Worm (Caenorhabditis elegans) whole organism, young adult: Measurements from ENCODE around the gene F21H12.3.
A peak's percentile ranks its signal among the peaks of the same experiment; 100 is the strongest.

Experiments
- B0035.1 ChIP-seq: sonication (generic microtip); optimal IDR thresholded peaks from 2 replicates; lab custom pipeline; 2016; ENCODE audit warnings: missing genetic modification characterization, mild to moderate bottlenecking, missing compliant biosample characterization, missing genotype, missing genetic modification reagents
- C06A6.2 ChIP-seq: fragments of 200-800 bp; sonication (Bioruptor generic); conservative IDR thresholded peaks from 2 replicates; pipeline ENCODE4 v1.3.6; 2022; ENCODE audit warnings: missing genetic modification characterization, missing compliant biosample characterization
- C17E4.6 ChIP-seq: fragments of 200-800 bp; sonication (Bioruptor generic); IDR thresholded peaks from 2 replicates; pipeline ENCODE4 v1.3.6; 2022; ENCODE audit warnings: missing genetic modification reagents, missing genetic modification characterization, missing compliant biosample characterization
- F10E7.11 ChIP-seq: sonication (generic microtip); optimal IDR thresholded peaks from 2 replicates; lab custom pipeline; 2017; ENCODE audit warnings: mild to moderate bottlenecking, missing genetic modification characterization, moderate library complexity, missing compliant biosample characterization
- F22D6.2 ChIP-seq: sonication (generic microtip); optimal IDR thresholded peaks from 2 replicates; lab custom pipeline; 2016; ENCODE audit warnings: mild to moderate bottlenecking, missing genetic modification characterization, missing compliant biosample characterization
- F33H1.4 ChIP-seq: fragments of 200-800 bp; sonication (Bioruptor generic); IDR thresholded peaks from 2 replicates; pipeline ENCODE4 v1.3.6; 2022; ENCODE audit warnings: missing genetic modification reagents, missing genetic modification characterization, missing compliant biosample characterization
- F37B4.10 ChIP-seq: fragments of 200-800 bp; sonication (Bioruptor generic); IDR thresholded peaks from 2 replicates; pipeline ENCODE4 v1.3.6; 2022; ENCODE audit warnings: missing genetic modification characterization, missing compliant biosample characterization
- F39B2.1 ChIP-seq: fragments of 200-800 bp; sonication (Bioruptor generic); IDR thresholded peaks from 2 replicates; pipeline ENCODE4 v1.3.6; 2022; ENCODE audit warnings: missing genetic modification reagents, missing genetic modification characterization, missing compliant biosample characterization
- F55B11.4 ChIP-seq: sonication (generic microtip); optimal IDR thresholded peaks from 2 replicates; lab custom pipeline; 2016; ENCODE audit warnings: missing compliant biosample characterization, missing genetic modification characterization, borderline replicate concordance; ENCODE audit not compliant: insufficient read depth
- K12H6.12 ChIP-seq: fragments of 200-800 bp; sonication (Bioruptor generic); optimal IDR thresholded peaks from 2 replicates; lab custom pipeline; 2018; ENCODE audit warnings: mild to moderate bottlenecking, missing genetic modification characterization, missing compliant biosample characterization
- T07F8.4 ChIP-seq: sonication (generic microtip); optimal IDR thresholded peaks from 2 replicates; lab custom pipeline; 2016; ENCODE audit warnings: mild to moderate bottlenecking, missing genetic modification characterization, moderate library complexity, missing compliant biosample characterization
- T26A5.8 ChIP-seq: sonication (generic microtip); optimal IDR thresholded peaks from 2 replicates; lab custom pipeline; 2016; ENCODE audit warnings: missing genetic modification characterization, missing compliant biosample characterization
- Y53G8AR.9 ChIP-seq: fragments of 200-800 bp; sonication (Bioruptor generic); conservative IDR thresholded peaks from 2 replicates; pipeline ENCODE4 v1.3.6; 2022; ENCODE audit warnings: missing genetic modification reagents, missing genetic modification characterization, missing compliant biosample characterization
- aptf-3 ChIP-seq: fragments of 200-800 bp; sonication (Bioruptor generic); IDR thresholded peaks from 2 replicates; pipeline ENCODE4 v1.3.6; 2022; ENCODE audit warnings: missing genetic modification characterization, missing compliant biosample characterization
- atf-7 ChIP-seq: sonication (generic microtip); optimal IDR thresholded peaks from 2 replicates; lab custom pipeline; 2017; ENCODE audit warnings: mild to moderate bottlenecking, missing genetic modification characterization, missing compliant biosample characterization
- attf-3 ChIP-seq: fragments of 200-800 bp; sonication (Bioruptor generic); conservative IDR thresholded peaks from 2 replicates; pipeline ENCODE4 v1.3.6; 2022; ENCODE audit warnings: missing genetic modification reagents, missing genetic modification characterization, missing compliant biosample characterization
- attf-6 ChIP-seq: fragments of 200-800 bp; sonication (Bioruptor generic); IDR thresholded peaks from 2 replicates; pipeline ENCODE4 v1.3.6; 2022; ENCODE audit warnings: missing genetic modification reagents, missing genetic modification characterization, missing compliant biosample characterization
- bed-1 ChIP-seq: fragments of 200-800 bp; sonication (Bioruptor generic); IDR thresholded peaks from 2 replicates; pipeline ENCODE4 v1.3.6; 2022; ENCODE audit warnings: missing genetic modification reagents, missing genetic modification characterization, missing compliant biosample characterization
- ceh-40 ChIP-seq: fragments of 200-800 bp; sonication (Bioruptor generic); IDR thresholded peaks from 2 replicates; pipeline ENCODE4 v1.3.6; 2022; ENCODE audit warnings: missing genetic modification characterization, missing compliant biosample characterization
- die-1 ChIP-seq: sonication (generic microtip); optimal IDR thresholded peaks from 2 replicates; lab custom pipeline; 2016; ENCODE audit warnings: missing genotype, mild to moderate bottlenecking, missing genetic modification characterization, missing compliant biosample characterization
- dpff-1 ChIP-seq: sonication (generic microtip); optimal IDR thresholded peaks from 2 replicates; lab custom pipeline; 2017; ENCODE audit warnings: mild to moderate bottlenecking, missing genetic modification characterization, missing compliant biosample characterization
- dpl-1 ChIP-seq: fragments of 150-350 bp; optimal IDR thresholded peaks from 2 replicates; lab custom pipeline; 2014; ENCODE audit warnings: missing biosample characterization, missing genetic modification reagents, missing genetic modification characterization
- egrh-3 ChIP-seq: fragments of 200-800 bp; sonication (Bioruptor generic); IDR thresholded peaks from 2 replicates; pipeline ENCODE4 v1.3.6; 2022; ENCODE audit warnings: missing genetic modification reagents, missing genetic modification characterization, missing compliant biosample characterization
- fkh-3 ChIP-seq: sonication (generic microtip); optimal IDR thresholded peaks from 2 replicates; lab custom pipeline; 2016; ENCODE audit warnings: mild to moderate bottlenecking, missing genetic modification characterization, missing compliant biosample characterization
- gei-17 ChIP-seq: fragments of 200-800 bp; sonication (Bioruptor generic); optimal IDR thresholded peaks from 2 replicates; lab custom pipeline; 2018; ENCODE audit warnings: mild to moderate bottlenecking, missing genetic modification characterization, missing compliant biosample characterization
- him-1 ChIP-seq: sonication (generic microtip); optimal IDR thresholded peaks from 2 replicates; lab custom pipeline; 2016; ENCODE audit warnings: missing genotype, missing genetic modification reagents, missing genetic modification characterization, missing compliant biosample characterization
- hlh-26 ChIP-seq: fragments of 200-800 bp; sonication (Bioruptor generic); conservative IDR thresholded peaks from 2 replicates; pipeline ENCODE4 v1.3.6; 2022; ENCODE audit warnings: missing genetic modification reagents, missing genetic modification characterization, missing compliant biosample characterization
- hrde-1 ChIP-seq: sonication (generic microtip); optimal IDR thresholded peaks from 2 replicates; lab custom pipeline; 2016; ENCODE audit warnings: missing genetic modification characterization, mild to moderate bottlenecking, missing compliant biosample characterization, moderate library complexity, missing genotype, missing genetic modification reagents, borderline replicate concordance
- hsf-1 ChIP-seq: fragments of 200-800 bp; sonication (Bioruptor generic); IDR thresholded peaks from 2 replicates; pipeline ENCODE4 v1.3.6; 2022; ENCODE audit warnings: missing genetic modification reagents, missing genetic modification characterization, missing compliant biosample characterization
- let-607 ChIP-seq, 2 experiments: fragments of 200-800 bp in 1 of 2; sonication (Bioruptor generic) in 1 of 2; sonication (generic microtip) in 1 of 2; optimal IDR thresholded peaks; 2 replicates each; lab custom pipeline; 2016 to 2018; ENCODE audit warnings: mild to moderate bottlenecking in 2 of 2, missing compliant biosample characterization in 2 of 2, missing genetic modification characterization in 2 of 2, moderate library complexity in 2 of 2, missing genotype in 1 of 2
- lin-26 ChIP-seq: fragments of 200-800 bp; sonication (Bioruptor generic); IDR thresholded peaks from 2 replicates; pipeline ENCODE4 v1.3.6; 2022; ENCODE audit warnings: missing genetic modification reagents, missing genetic modification characterization, missing compliant biosample characterization
- lin-40 ChIP-seq: sonication (generic microtip); optimal IDR thresholded peaks from 2 replicates; lab custom pipeline; 2016; ENCODE audit warnings: missing genetic modification characterization, mild to moderate bottlenecking, missing compliant biosample characterization, missing genotype, missing genetic modification reagents
- madf-3 ChIP-seq: fragments of 200-800 bp; sonication (Bioruptor generic); IDR thresholded peaks from 2 replicates; pipeline ENCODE4 v1.3.6; 2022; ENCODE audit warnings: missing genetic modification reagents, missing genetic modification characterization, missing compliant biosample characterization
- mel-28 ChIP-seq: sonication (generic microtip); optimal IDR thresholded peaks from 2 replicates; lab custom pipeline; 2016; ENCODE audit warnings: borderline replicate concordance, mild to moderate bottlenecking, missing genetic modification characterization, missing compliant biosample characterization
- mxl-1 ChIP-seq: sonication (generic microtip); optimal IDR thresholded peaks from 2 replicates; lab custom pipeline; 2016; ENCODE audit warnings: missing genetic modification characterization, missing compliant biosample characterization
- nfyb-1 ChIP-seq: fragments of 200-800 bp; sonication (Bioruptor generic); IDR thresholded peaks from 2 replicates; pipeline ENCODE4 v1.3.6; 2022; ENCODE audit warnings: missing genetic modification reagents, missing genetic modification characterization, missing compliant biosample characterization
- nhr-120 ChIP-seq: fragments of 200-800 bp; sonication (Bioruptor generic); IDR thresholded peaks from 2 replicates; pipeline ENCODE4 v1.3.6; 2022; ENCODE audit warnings: missing genetic modification characterization, missing compliant biosample characterization
- nhr-179 ChIP-seq: sonication (generic microtip); optimal IDR thresholded peaks from 2 replicates; lab custom pipeline; 2016; ENCODE audit warnings: mild to moderate bottlenecking, missing genetic modification characterization, missing compliant biosample characterization
- pha-4 ChIP-seq: fragments of 150-350 bp; sonication (generic microtip); optimal IDR thresholded peaks from 2 replicates; lab custom pipeline; 2014; ENCODE audit warnings: missing biosample characterization, missing genetic modification reagents, missing genetic modification characterization
- repo-1 ChIP-seq: sonication (generic microtip); optimal IDR thresholded peaks from 2 replicates; lab custom pipeline; 2017; ENCODE audit warnings: mild to moderate bottlenecking, missing genetic modification characterization, missing compliant biosample characterization
- sdz-38 ChIP-seq: sonication (generic microtip); optimal IDR thresholded peaks from 2 replicates; lab custom pipeline; 2016; ENCODE audit warnings: missing genotype, missing genetic modification characterization, missing compliant biosample characterization
- sea-2 ChIP-seq: fragments of 200-800 bp; sonication (Bioruptor generic); IDR thresholded peaks from 2 replicates; pipeline ENCODE4 v1.3.6; 2022; ENCODE audit warnings: missing genetic modification characterization, missing compliant biosample characterization
- snpc-1.1 ChIP-seq: sonication (generic microtip); optimal IDR thresholded peaks from 2 replicates; lab custom pipeline; 2017; ENCODE audit warnings: missing genetic modification characterization, mild to moderate bottlenecking, missing compliant biosample characterization, antibody characterized with exemption, moderate library complexity, missing genotype, missing genetic modification reagents; ENCODE audit not compliant: insufficient read depth
- snpc-1.3 ChIP-seq: sonication (generic microtip); optimal IDR thresholded peaks from 2 replicates; lab custom pipeline; 2017; ENCODE audit warnings: missing genetic modification characterization, mild to moderate bottlenecking, missing compliant biosample characterization, antibody characterized with exemption, moderate library complexity, missing genotype, missing genetic modification reagents; ENCODE audit not compliant: insufficient read depth
- sptf-2 ChIP-seq: fragments of 200-800 bp; sonication (Bioruptor generic); optimal IDR thresholded peaks from 2 replicates; lab custom pipeline; 2018; ENCODE audit warnings: mild to moderate bottlenecking, missing genetic modification characterization, missing compliant biosample characterization
- unc-130 ChIP-seq: sonication (generic microtip); optimal IDR thresholded peaks from 2 replicates; lab custom pipeline; 2016; ENCODE audit warnings: missing genetic modification reagents, missing genetic modification characterization, missing compliant biosample characterization
- unc-62 ChIP-seq: fragments of 150-350 bp; optimal IDR thresholded peaks from 2 replicates; lab custom pipeline; 2014; ENCODE audit warnings: missing biosample characterization, missing genetic modification reagents, missing genetic modification characterization
- ztf-18 ChIP-seq: sonication (generic microtip); optimal IDR thresholded peaks from 2 replicates; lab custom pipeline; 2016; ENCODE audit warnings: missing genotype, mild to moderate bottlenecking, missing genetic modification characterization, missing compliant biosample characterization
- ztf-22 ChIP-seq: fragments of 200-800 bp; sonication (Bioruptor generic); optimal IDR thresholded peaks from 2 replicates; lab custom pipeline; 2018; ENCODE audit warnings: mild to moderate bottlenecking, missing genetic modification characterization, moderate library complexity, missing compliant biosample characterization
- ztf-28 ChIP-seq: fragments of 200-800 bp; sonication (Bioruptor generic); IDR thresholded peaks from 2 replicates; pipeline ENCODE4 v1.3.6; 2022; ENCODE audit warnings: missing genetic modification reagents, missing genetic modification characterization, missing compliant biosample characterization

F21H12.3 gene

ce11 chrII:6097441-6097840, 14.7 kb downstream of the F21H12.3 start, which contains the start of the genes tpp-2 and rbbp-5 (continued):
- TF ChIP-seq T07F8.4 = no peak
- no peak for TF ChIP-seq B0035.1 (tag; lab: Kevin White, UChicago)
- no peak for TF ChIP-seq C06A6.2 (GFP tag; lab: Robert Waterston, UW)
- no peak for TF ChIP-seq F39B2.1 (GFP tag; lab: Robert Waterston, UW)
- no peak for TF ChIP-seq C17E4.6 (GFP tag; lab: Robert Waterston, UW)
- TF ChIP-seq unc-62 (GFP tag; lab: Kevin White, UChicago) = no peak
- no peak for TF ChIP-seq atf-7 (tag; lab: Kevin White, UChicago)
- TF ChIP-seq unc-130 (GFP tag; lab: Kevin White, UChicago) = peak; percentile 55
- TF ChIP-seq lin-26 = no peak
- TF ChIP-seq T26A5.8 (tag; lab: Kevin White, UChicago) = no peak
- no peak for TF ChIP-seq gei-17 (GFP tag; lab: Kevin White, UChicago)
- no peak for TF ChIP-seq madf-3 (GFP tag; lab: Robert Waterston, UW)
- no peak for TF ChIP-seq aptf-3
- TF ChIP-seq dpff-1 (tag; lab: Kevin White, UChicago) = no peak
- TF ChIP-seq lin-40 (tag; lab: Kevin White, UChicago) = no peak
- no peak for TF ChIP-seq nfyb-1 (GFP tag; lab: Robert Waterston, UW)
- no peak for TF ChIP-seq F55B11.4
- no peak for TF ChIP-seq nhr-179 (tag; lab: Kevin White, UChicago)
- no peak for TF ChIP-seq hrde-1 (tag; lab: Kevin White, UChicago)
- no peak for TF ChIP-seq attf-6 (GFP tag; lab: Robert Waterston, UW)
- TF ChIP-seq F37B4.10 = no peak
- TF ChIP-seq snpc-1.3 = peak; percentile 27
- TF ChIP-seq dpl-1 (GFP tag; lab: Kevin White, UChicago) = no peak
- no peak for TF ChIP-seq nhr-120 (GFP tag; lab: Robert Waterston, UW)
- TF ChIP-seq F10E7.11 (tag; lab: Kevin White, UChicago) = no peak
- TF ChIP-seq sptf-2 = no peak
- no peak for TF ChIP-seq egrh-3 (GFP tag; lab: Robert Waterston, UW)
- no peak for TF ChIP-seq sea-2 (GFP tag; lab: Robert Waterston, UW)
- TF ChIP-seq ztf-18 = peak; percentile 44
- TF ChIP-seq snpc-1.1 (tag; lab: Kevin White, UChicago) = no peak
- TF ChIP-seq bed-1 (GFP tag; lab: Robert Waterston, UW) = no peak
- TF ChIP-seq sdz-38 (tag; lab: Kevin White, UChicago) = no peak
- TF ChIP-seq die-1 (tag; lab: Kevin White, UChicago) = no peak
- TF ChIP-seq attf-3 (GFP tag; lab: Robert Waterston, UW) = peak; percentile 65
- TF ChIP-seq him-1 (tag; lab: Kevin White, UChicago) = peak; percentile 27
- no peak for TF ChIP-seq hlh-26 (GFP tag; lab: Robert Waterston, UW)
- no peak for TF ChIP-seq F33H1.4 (GFP tag; lab: Robert Waterston, UW)
- TF ChIP-seq F22D6.2 (tag; lab: Kevin White, UChicago) = no peak
- TF ChIP-seq ztf-22 = no peak
- no peak for TF ChIP-seq ztf-28 (GFP tag; lab: Robert Waterston, UW)
- no peak for TF ChIP-seq hsf-1 (GFP tag; lab: Robert Waterston, UW)
- no peak for TF ChIP-seq Y53G8AR.9 (GFP tag; lab: Robert Waterston, UW)
- no peak for TF ChIP-seq fkh-3 (tag; lab: Kevin White, UChicago)
- TF ChIP-seq K12H6.12 = no peak
- TF ChIP-seq mxl-1 (tag; lab: Kevin White, UChicago) = no peak
- TF ChIP-seq repo-1 (tag; lab: Kevin White, UChicago) = no peak
- TF ChIP-seq ceh-40 (GFP tag; lab: Robert Waterston, UW) = no peak
- TF ChIP-seq mel-28 (tag; lab: Kevin White, UChicago) = no peak
- TF ChIP-seq let-607 (tag; optimal IDR thresholded peaks at IDR 0.05; lab: Kevin White, UChicago) = no peak
- no peak for TF ChIP-seq pha-4
